Fruit fly (Drosophila melanogaster): ENCODE data around the gene CG14074.
A peak's percentile ranks its signal among the peaks of the same experiment; 100 is the strongest.

The CG14074 gene

DNA sequence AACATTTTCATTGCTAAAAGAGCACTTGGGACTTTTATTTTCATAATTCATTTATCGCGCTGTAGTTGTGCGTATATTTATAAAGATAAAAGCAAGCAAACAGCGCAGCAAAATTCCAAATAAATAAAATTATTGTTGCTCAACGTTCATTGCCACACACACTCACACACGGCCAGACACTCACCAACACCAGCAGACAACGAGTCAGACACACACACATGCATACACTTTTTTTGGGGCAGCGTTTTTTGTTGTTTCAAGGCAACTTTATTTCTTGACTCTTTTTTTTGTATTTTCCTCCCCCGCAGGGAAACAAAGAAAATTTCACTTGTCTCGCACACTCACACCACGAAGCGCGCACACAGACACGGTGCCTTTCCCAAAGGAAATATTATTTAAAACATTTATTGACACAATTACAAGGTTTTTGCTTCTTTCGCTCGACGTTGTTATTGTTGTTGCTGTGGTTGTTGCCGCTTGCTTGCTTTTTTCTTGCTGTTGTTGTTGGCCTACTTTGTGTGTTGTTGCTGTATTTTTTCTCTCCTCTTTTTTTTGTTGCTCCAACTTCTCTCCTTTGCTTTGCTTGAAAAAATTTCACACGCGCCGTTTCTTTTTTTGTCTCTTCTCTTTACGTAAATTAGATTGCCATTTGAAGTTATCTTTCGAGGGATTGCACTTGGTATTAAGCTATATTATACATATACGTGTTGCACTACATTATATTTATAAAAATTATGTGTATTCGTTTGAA, 46.0 kb upstream of the CG14074 start:
- TF ChIP-seq D19A (tag; optimal IDR thresholded peaks at IDR 0.05) (peak; percentile 19), Mrtf (GFP tag; IDR thresholded peaks at IDR 0.05) (no peak), jumu (GFP tag; optimal IDR thresholded peaks at IDR 0.05) (no peak), CG13296 (GFP tag; optimal IDR thresholded peaks at IDR 0.05) (no peak), chn (GFP tag; optimal IDR thresholded peaks at IDR 0.05) (no peak), shn (GFP tag; optimal IDR thresholded peaks at IDR 0.05) (no peak), CG9932 (GFP tag; IDR thresholded peaks at IDR 0.05) (no peak), GATAe (GFP tag; conservative IDR thresholded peaks at IDR 0.05) (no peak), CG3407 (GFP tag; optimal IDR thresholded peaks at IDR 0.05) (no peak), lab (GFP tag; optimal IDR thresholded peaks at IDR 0.05) (no peak), Aef1 (GFP tag; IDR thresholded peaks at IDR 0.05) (peak; percentile 41; the same call in 2 of the 3 replicates), CG15073 (GFP tag; optimal IDR thresholded peaks at IDR 0.05) (no peak), CG9215 (GFP tag; IDR thresholded peaks at IDR 0.05) (no peak), Oaz (GFP tag; IDR thresholded peaks at IDR 0.05) (no peak), Pdp1 (GFP tag; optimal IDR thresholded peaks at IDR 0.05) (peak in 1 of 2 experiments; percentile 47), abd-A (tag; optimal IDR thresholded peaks at IDR 0.05) (peak; percentile 32), CG11723 (GFP tag; optimal IDR thresholded peaks at IDR 0.05) (no peak), CG12071 (GFP tag; optimal IDR thresholded peaks at IDR 0.05) (no peak), CG10654 (GFP tag; optimal IDR thresholded peaks at IDR 0.05) (no peak), CG7271 (tag; optimal IDR thresholded peaks at IDR 0.05) (no peak), exex (tag; optimal IDR thresholded peaks at IDR 0.05) (peak; percentile 8), Rfx (GFP tag; IDR thresholded peaks at IDR 0.05) (no peak), CG8388 (GFP tag; optimal IDR thresholded peaks at IDR 0.05) (no peak), Abd-B (GFP tag; optimal IDR thresholded peaks at IDR 0.05) (no peak), CG13123 (GFP tag; optimal IDR thresholded peaks at IDR 0.05) (no peak), sna (GFP tag; IDR thresholded peaks at IDR 0.05; ENCODE audit: partially characterized antibody) (no peak), Side (GFP tag; optimal IDR thresholded peaks at IDR 0.05) (no peak), HLH3B (GFP tag; IDR thresholded peaks at IDR 0.05) (no peak), NFAT (GFP tag; IDR thresholded peaks at IDR 0.05) (no peak), fd102C (GFP tag; optimal IDR thresholded peaks at IDR 0.05) (no peak), BEAF-32 (GFP tag; optimal IDR thresholded peaks at IDR 0.05) (no peak), CG16863 (GFP tag; optimal IDR thresholded peaks at IDR 0.05) (no peak), CG15269 (tag; optimal IDR thresholded peaks at IDR 0.05) (no peak), eve (GFP tag; optimal IDR thresholded peaks at IDR 0.05) (peak in 1 of 2 experiments; percentile 69), Atf3 (GFP tag; optimal IDR thresholded peaks at IDR 0.05) (no peak), vvl (GFP tag; IDR thresholded peaks at IDR 0.05) (peak; percentile 29; the same call in 1 of the 2 replicates), Nf-YB (GFP tag; optimal IDR thresholded peaks at IDR 0.05) (no peak), CG14441 (GFP tag; IDR thresholded peaks at IDR 0.05) (no peak), CG2120 (GFP tag; optimal IDR thresholded peaks at IDR 0.05) (no peak), gfzf (GFP tag; optimal IDR thresholded peaks at IDR 0.05) (no peak), CG17328 (GFP tag; IDR thresholded peaks at IDR 0.05) (no peak), CG6854 (GFP tag; optimal IDR thresholded peaks at IDR 0.05) (no peak), CG8924 (tag; optimal IDR thresholded peaks at IDR 0.05) (peak; percentile 82), CG15514 (GFP tag; optimal IDR thresholded peaks at IDR 0.05) (no peak), CG12942 (GFP tag; optimal IDR thresholded peaks at IDR 0.05) (no peak), Hr51 (GFP tag; optimal IDR thresholded peaks at IDR 0.05) (no peak), CG3065 (GFP tag; optimal IDR thresholded peaks at IDR 0.05) (no peak), CG10543 (GFP tag; optimal IDR thresholded peaks at IDR 0.05) (peak; percentile 6), toy (GFP tag; IDR thresholded peaks at IDR 0.05) (no peak), tup (GFP tag; optimal IDR thresholded peaks at IDR 0.05) (no peak)
